Fruit fly (Drosophila melanogaster): Measurements from ENCODE around the gene loaf.

Gene loaf

dm6 chr3L:11699163-11699562 lies 66.8 kb downstream of the loaf start, which contains the start of gene Dnai2:
TSS of gene Dnai2 (minus strand) at chr3L:11699263.
- no peak for TF ChIP-seq insv (optimal IDR thresholded peaks at IDR 0.05)

dm6 chr3L:11696294-11697116 lies 69.5 kb downstream of the loaf start, which contains the start of gene Dph1:
TSS of gene Dph1 (minus strand) at chr3L:11696963.
- TF ChIP-seq insv (optimal IDR thresholded peaks at IDR 0.05) (no peak), Myc (optimal IDR thresholded peaks at IDR 0.05) (no peak), Sin3A (optimal IDR thresholded peaks at IDR 0.05) (no peak), ttk (optimal IDR thresholded peaks at IDR 0.05) (no peak), h (optimal IDR thresholded peaks at IDR 0.05) (no peak), psq (optimal IDR thresholded peaks at IDR 0.05) (no peak)

dm6 chr3L:11695827-11696226 lies 70.2 kb downstream of the loaf start:
- TF ChIP-seq psq (optimal IDR thresholded peaks at IDR 0.05) (no peak), h (optimal IDR thresholded peaks at IDR 0.05) (no peak), Sin3A (optimal IDR thresholded peaks at IDR 0.05) (no peak), ttk (optimal IDR thresholded peaks at IDR 0.05) (no peak), insv (optimal IDR thresholded peaks at IDR 0.05) (no peak), Myc (optimal IDR thresholded peaks at IDR 0.05) (no peak)

dm6 chr3L:11695063-11695462 lies 70.9 kb downstream of the loaf start:
- TF ChIP-seq h (optimal IDR thresholded peaks at IDR 0.05) (no peak), Myc (optimal IDR thresholded peaks at IDR 0.05) (no peak), psq (optimal IDR thresholded peaks at IDR 0.05) (no peak), insv (optimal IDR thresholded peaks at IDR 0.05) (no peak), ttk (optimal IDR thresholded peaks at IDR 0.05) (no peak), Sin3A (optimal IDR thresholded peaks at IDR 0.05) (no peak)

- TF ChIP-seq insv (optimal IDR thresholded peaks at IDR 0.05) (no peak), Myc (optimal IDR thresholded peaks at IDR 0.05) (no peak)
Observed at dm6 chr3L:11692853-11693252, 73.1 kb downstream of the loaf start.

- no peak for TF ChIP-seq Myc (optimal IDR thresholded peaks at IDR 0.05)
- no peak for TF ChIP-seq Sin3A (optimal IDR thresholded peaks at IDR 0.05)
- no peak for TF ChIP-seq h (optimal IDR thresholded peaks at IDR 0.05)
- no peak for TF ChIP-seq insv (optimal IDR thresholded peaks at IDR 0.05)
- TF ChIP-seq psq (optimal IDR thresholded peaks at IDR 0.05) = no peak
- no peak for TF ChIP-seq ttk (optimal IDR thresholded peaks at IDR 0.05)
Observed at dm6 chr3L:11691203-11691797, 74.7 kb downstream of the loaf start, which contains the start of the genes Pldn and CG14135. TSS of gene Pldn (minus strand) at chr3L:11691399. TSS of gene CG14135 (plus strand) at chr3L:11691571.

dm6 chr3L:11689832-11690602 lies 76.0 kb downstream of the loaf start:
- TF ChIP-seq Myc (optimal IDR thresholded peaks at IDR 0.05) = no peak
- TF ChIP-seq psq (optimal IDR thresholded peaks at IDR 0.05) = no peak
- no peak for TF ChIP-seq insv (optimal IDR thresholded peaks at IDR 0.05)
- TF ChIP-seq h (optimal IDR thresholded peaks at IDR 0.05) = no peak
- TF ChIP-seq Sin3A (optimal IDR thresholded peaks at IDR 0.05) = no peak
- no peak for TF ChIP-seq ttk (optimal IDR thresholded peaks at IDR 0.05)

- TF ChIP-seq Myc (optimal IDR thresholded peaks at IDR 0.05) (no peak), Sin3A (optimal IDR thresholded peaks at IDR 0.05) (no peak), psq (optimal IDR thresholded peaks at IDR 0.05) (no peak), h (optimal IDR thresholded peaks at IDR 0.05) (no peak), insv (optimal IDR thresholded peaks at IDR 0.05) (no peak), ttk (optimal IDR thresholded peaks at IDR 0.05) (no peak)
Observed at dm6 chr3L:11685876-11686275, 80.1 kb downstream of the loaf start.

- no peak for TF ChIP-seq Sin3A (optimal IDR thresholded peaks at IDR 0.05)
- no peak for TF ChIP-seq Myc (optimal IDR thresholded peaks at IDR 0.05)
- TF ChIP-seq ttk (optimal IDR thresholded peaks at IDR 0.05) = no peak
- no peak for TF ChIP-seq psq (optimal IDR thresholded peaks at IDR 0.05)
- TF ChIP-seq insv (optimal IDR thresholded peaks at IDR 0.05) = no peak
- TF ChIP-seq h (optimal IDR thresholded peaks at IDR 0.05) = no peak
Observed at dm6 chr3L:11684522-11684851, 81.5 kb downstream of the loaf start.

dm6 chr3L:11683819-11684521 lies 82.0 kb downstream of the loaf start, which contains the start of gene Sugb:
TSS of gene Sugb (plus strand) at chr3L:11683980.
- no peak for TF ChIP-seq psq (optimal IDR thresholded peaks at IDR 0.05)
- no peak for TF ChIP-seq insv (optimal IDR thresholded peaks at IDR 0.05)
- no peak for TF ChIP-seq Sin3A (optimal IDR thresholded peaks at IDR 0.05)
- TF ChIP-seq ttk (optimal IDR thresholded peaks at IDR 0.05) = no peak
- no peak for TF ChIP-seq Myc (optimal IDR thresholded peaks at IDR 0.05)
- no peak for TF ChIP-seq h (optimal IDR thresholded peaks at IDR 0.05)
